Fruit fly (Drosophila melanogaster) whole organism, embryonic: Measurements from ENCODE around the gene CG10383.

Source experiments
- Antp ChIP-seq: fragments of 200-800 bp; sonication (Bioruptor generic); optimal IDR thresholded peaks from 3 replicates; lab custom pipeline; 2016; ENCODE audit warnings: missing biosample characterization, missing genetic modification characterization
- BEAF-32 ChIP-seq: fragments of 200-800 bp; sonication (Bioruptor generic); optimal IDR thresholded peaks from 3 replicates; lab custom pipeline; 2017; ENCODE audit warnings: missing biosample characterization, missing genetic modification characterization, mild to moderate bottlenecking, moderate library complexity, missing genetic modification reagents
- Bdp1 ChIP-seq: fragments of 200-800 bp; sonication (Bioruptor generic); optimal IDR thresholded peaks from 3 replicates; lab custom pipeline; 2016; ENCODE audit warnings: missing biosample characterization, missing genetic modification characterization
- CG10267 ChIP-seq: fragments of 200-800 bp; sonication (Bioruptor generic); optimal IDR thresholded peaks from 2 replicates; lab custom pipeline; 2018; ENCODE audit warnings: missing biosample characterization, mild to moderate bottlenecking, missing genetic modification characterization, moderate library complexity
- CG14667 ChIP-seq: fragments of 200-800 bp; sonication (Bioruptor generic); IDR thresholded peaks from 2 replicates; pipeline ENCODE4 v1.3.6; 2022; ENCODE audit warnings: missing biosample characterization, missing genetic modification characterization
- CG14710 ChIP-seq: fragments of 200-800 bp; sonication (Bioruptor generic); optimal IDR thresholded peaks from 3 replicates; lab custom pipeline; 2019; ENCODE audit warnings: missing biosample characterization, mild to moderate bottlenecking, missing genetic modification characterization, moderate library complexity
- CG1603 ChIP-seq: fragments of 200-800 bp; sonication (Bioruptor generic); optimal IDR thresholded peaks from 2 replicates; lab custom pipeline; 2019; ENCODE audit warnings: missing biosample characterization, mild to moderate bottlenecking, missing genetic modification characterization, moderate library complexity
- CG17361 ChIP-seq: fragments of 200-800 bp; sonication (Bioruptor generic); IDR thresholded peaks from 3 replicates; pipeline ENCODE4 v1.3.6; 2022; ENCODE audit warnings: missing biosample characterization, missing genetic modification characterization
- CG31365 ChIP-seq: fragments of 200-800 bp; sonication (Bioruptor generic); optimal IDR thresholded peaks from 2 replicates; lab custom pipeline; 2018; ENCODE audit warnings: missing biosample characterization, mild to moderate bottlenecking, missing genetic modification characterization
- CG4617 ChIP-seq: fragments of 200-800 bp; sonication (Bioruptor generic); optimal IDR thresholded peaks from 3 replicates; lab custom pipeline; 2016; ENCODE audit warnings: missing biosample characterization, missing genetic modification characterization, borderline replicate concordance
- CG5245 ChIP-seq: fragments of 200-800 bp; sonication (Bioruptor generic); optimal IDR thresholded peaks from 3 replicates; lab custom pipeline; 2016; ENCODE audit warnings: missing biosample characterization, missing genetic modification characterization
- CG6272 ChIP-seq: fragments of 200-800 bp; sonication (Bioruptor generic); IDR thresholded peaks from 2 replicates; pipeline ENCODE4 v1.3.6; 2022; ENCODE audit warnings: missing biosample characterization, missing genetic modification characterization
- CG8290 ChIP-seq, 3 experiments: fragments of 200-800 bp; sonication (Bioruptor generic); optimal IDR thresholded peaks; 2 replicates each; lab custom pipeline; 2016 to 2019; ENCODE audit warnings: missing biosample characterization in 3 of 3, missing genetic modification characterization in 3 of 3, mild to moderate bottlenecking in 2 of 3, moderate library complexity in 1 of 3
- CG9797 ChIP-seq: fragments of 200-800 bp; sonication (Bioruptor generic); optimal IDR thresholded peaks from 3 replicates; lab custom pipeline; 2018; ENCODE audit warnings: missing biosample characterization, mild to moderate bottlenecking, missing genetic modification characterization
- CG9932 ChIP-seq: fragments of 200-800 bp; sonication (Bioruptor generic); IDR thresholded peaks from 2 replicates; pipeline ENCODE4 v1.3.6; 2022; ENCODE audit warnings: missing biosample characterization, missing genetic modification characterization
- Dbx ChIP-seq: fragments of 200-800 bp; sonication (Bioruptor generic); IDR thresholded peaks from 3 replicates; pipeline ENCODE4 v1.3.6; 2022; ENCODE audit warnings: missing biosample characterization, missing genetic modification characterization
- Dll ChIP-seq: fragments of 200-800 bp; sonication (Bioruptor generic); IDR thresholded peaks from 4 replicates; pipeline ENCODE4 v1.3.6; 2022; ENCODE audit warnings: missing biosample characterization, missing genetic modification characterization; ENCODE audit not compliant: partially characterized antibody
- Dp ChIP-seq: fragments of 200-800 bp; sonication (Bioruptor generic); optimal IDR thresholded peaks from 2 replicates; lab custom pipeline; 2018; ENCODE audit warnings: missing biosample characterization, mild to moderate bottlenecking, missing genetic modification characterization, moderate library complexity
- E2f2 ChIP-seq: fragments of 200-800 bp; sonication (Bioruptor generic); IDR thresholded peaks from 2 replicates; pipeline ENCODE4 v1.3.6; 2022; ENCODE audit warnings: missing biosample characterization, missing genetic modification characterization
- Ets97D ChIP-seq: fragments of 200-800 bp; sonication (Bioruptor generic); optimal IDR thresholded peaks from 3 replicates; lab custom pipeline; 2016; ENCODE audit warnings: missing biosample characterization, missing genetic modification characterization
- Fer1 ChIP-seq: fragments of 200-800 bp; sonication (Bioruptor generic); optimal IDR thresholded peaks from 2 replicates; lab custom pipeline; 2017; ENCODE audit warnings: missing biosample characterization, mild to moderate bottlenecking, missing genetic modification characterization
- H15 ChIP-seq: fragments of 200-800 bp; sonication (Bioruptor generic); IDR thresholded peaks from 3 replicates; pipeline ENCODE4 v1.3.6; 2022; ENCODE audit warnings: missing biosample characterization, missing genetic modification characterization
- HmgZ ChIP-seq: fragments of 200-800 bp; sonication (Bioruptor generic); optimal IDR thresholded peaks from 2 replicates; lab custom pipeline; 2018; ENCODE audit warnings: missing biosample characterization, mild to moderate bottlenecking, missing genetic modification characterization
- Lhr ChIP-seq: fragments of 200-800 bp; sonication (Bioruptor generic); optimal IDR thresholded peaks from 3 replicates; lab custom pipeline; 2017; ENCODE audit warnings: mild to moderate bottlenecking, missing biosample characterization, missing genetic modification reagents, missing genetic modification characterization
- MBD-R2 ChIP-seq: fragments of 200-800 bp; sonication (Bioruptor generic); IDR thresholded peaks from 2 replicates; pipeline ENCODE4 v1.3.6; 2022; ENCODE audit warnings: missing biosample characterization, missing genetic modification characterization
- Med ChIP-seq: fragments of 200-800 bp; sonication (Bioruptor generic); peaks from one replicate; lab custom pipeline; 2016; ENCODE audit warnings: missing biosample characterization, missing genetic modification characterization, mild to moderate bottlenecking, inconsistent platforms, moderate library complexity
- Opbp ChIP-seq: fragments of 200-800 bp; sonication (Bioruptor generic); IDR thresholded peaks from 3 replicates; pipeline ENCODE4 v1.3.6; 2022; ENCODE audit warnings: missing biosample characterization, missing genetic modification characterization; ENCODE audit not compliant: partially characterized antibody
- Pdp1 ChIP-seq, 2 experiments: fragments of 200-800 bp; sonication (Bioruptor generic); optimal IDR thresholded peaks; 3 replicates each; lab custom pipeline; 2016; ENCODE audit warnings: missing biosample characterization in 2 of 2, missing genetic modification characterization in 2 of 2, mild to moderate bottlenecking in 1 of 2, moderate library complexity in 1 of 2
- Rfx ChIP-seq: fragments of 200-800 bp; sonication (Bioruptor generic); IDR thresholded peaks from 2 replicates; pipeline ENCODE4 v1.3.6; 2022; ENCODE audit warnings: missing biosample characterization, missing genetic modification characterization
- Spps ChIP-seq: fragments of 200-800 bp; sonication (Bioruptor generic); optimal IDR thresholded peaks from 2 replicates; lab custom pipeline; 2018; ENCODE audit warnings: missing biosample characterization, mild to moderate bottlenecking, missing genetic modification characterization
- Sry-δ ChIP-seq: fragments of 200-800 bp; sonication (Bioruptor generic); optimal IDR thresholded peaks from 2 replicates; lab custom pipeline; 2016; ENCODE audit warnings: missing biosample characterization, missing genetic modification characterization
- ac ChIP-seq: fragments of 200-800 bp; sonication (Bioruptor generic); optimal IDR thresholded peaks from 3 replicates; lab custom pipeline; 2017; ENCODE audit warnings: missing biosample characterization, mild to moderate bottlenecking, missing genetic modification characterization
- amos ChIP-seq: fragments of 200-800 bp; sonication (Bioruptor generic); IDR thresholded peaks from 2 replicates; pipeline ENCODE4 v1.3.6; 2022; ENCODE audit warnings: missing biosample characterization, missing genetic modification characterization; ENCODE audit not compliant: partially characterized antibody
- bigmax ChIP-seq: fragments of 200-800 bp; sonication (Bioruptor generic); optimal IDR thresholded peaks from 2 replicates; lab custom pipeline; 2018; ENCODE audit warnings: missing biosample characterization, mild to moderate bottlenecking, missing genetic modification characterization
- cato ChIP-seq: fragments of 200-800 bp; sonication (Bioruptor generic); optimal IDR thresholded peaks from 2 replicates; lab custom pipeline; 2016; ENCODE audit warnings: missing biosample characterization, missing genetic modification characterization, borderline replicate concordance
- crp ChIP-seq, 2 experiments: fragments of 200-800 bp; sonication (Bioruptor generic); optimal IDR thresholded peaks; 2 replicates in 1 of 2; 3 replicates in 1 of 2; lab custom pipeline; 2017; ENCODE audit warnings: missing biosample characterization in 2 of 2, missing genetic modification characterization in 2 of 2, mild to moderate bottlenecking in 1 of 2, moderate library complexity in 1 of 2
- dmrt99B ChIP-seq: fragments of 200-800 bp; sonication (Bioruptor generic); optimal IDR thresholded peaks from 2 replicates; lab custom pipeline; 2018; ENCODE audit warnings: missing biosample characterization, mild to moderate bottlenecking, missing genetic modification characterization, moderate library complexity
- h ChIP-seq: fragments of >200 bp; optimal IDR thresholded peaks from 2 replicates; lab custom pipeline; 2017
- jigr1 ChIP-seq: fragments of 200-800 bp; sonication (Bioruptor generic); IDR thresholded peaks from 3 replicates; pipeline ENCODE4 v1.3.6; 2022; ENCODE audit warnings: missing biosample characterization, missing genetic modification characterization
- pnt ChIP-seq: fragments of 200-800 bp; sonication (Bioruptor generic); optimal IDR thresholded peaks from 3 replicates; lab custom pipeline; 2016; ENCODE audit warnings: missing biosample characterization, missing genetic modification characterization
- prd ChIP-seq, 3 experiments: fragments of >200 bp in 2 of 3; fragments of 200-800 bp in 1 of 3; sonication (Bioruptor generic) in 1 of 3; optimal IDR thresholded peaks in 2 of 3; IDR thresholded peaks in 1 of 3; 2 replicates in 2 of 3; 3 replicates in 1 of 3; pipeline versions ENCODE4 v1.3.6 to Lab custom; 2017 to 2022; ENCODE audit warnings: missing biosample characterization in 1 of 3, missing genetic modification characterization in 1 of 3
- pzg ChIP-seq: fragments of 200-800 bp; sonication (Bioruptor generic); optimal IDR thresholded peaks from 3 replicates; lab custom pipeline; 2018; ENCODE audit warnings: missing biosample characterization, mild to moderate bottlenecking, missing genetic modification characterization, moderate library complexity
- trem ChIP-seq: fragments of 200-800 bp; optimal IDR thresholded peaks from 3 replicates; lab custom pipeline; 2019; ENCODE audit warnings: missing biosample characterization, mild to moderate bottlenecking, missing genetic modification characterization, moderate library complexity
- zen2 ChIP-seq: fragments of 200-800 bp; sonication (Bioruptor generic); IDR thresholded peaks from 3 replicates; pipeline ENCODE4 v1.3.6; 2022; ENCODE audit warnings: missing biosample characterization, missing genetic modification characterization; ENCODE audit not compliant: partially characterized antibody

The CG10383 gene

dm6 chr2L:18688646-18689296, 6.6 kb downstream of the CG10383 start, which contains the start of gene msl-1 (continued):
- TF ChIP-seq Rfx (peak; percentile 82), Dbx (GFP tag; lab: Robert Waterston, UW) (peak; percentile 68), CG6272 (GFP tag; lab: Robert Waterston, UW) (peak; percentile 75), bigmax (GFP tag; lab: Kevin White, UChicago) (no peak), Pdp1 (GFP tag; optimal IDR thresholded peaks at IDR 0.05; lab: Kevin White, UChicago) (peak; percentile 33 to 74), CG14667 (GFP tag; lab: Robert Waterston, UW) (0 out of 2 replicates have a peak, but pooled peaks have one; percentile 10), zen2 (GFP tag; lab: Robert Waterston, UW) (peak; percentile 95), pzg (GFP tag; lab: Kevin White, UChicago) (peak; percentile 81), Dll (GFP tag; lab: Robert Waterston, UW) (peak; percentile 84), CG8290 (GFP tag; optimal IDR thresholded peaks at IDR 0.05; lab: Kevin White, UChicago) (no peak), CG8290 (tag; optimal IDR thresholded peaks at IDR 0.05; lab: Kevin White, UChicago) (peak in 1 of 2 experiments; percentile 49), Antp (GFP tag; lab: Kevin White, UChicago) (peak; percentile 47), E2f2 (GFP tag; lab: Robert Waterston, UW) (peak; percentile 44; the same call in 1 of the 2 replicates), trem (tag; lab: Kevin White, UChicago) (peak; percentile 88), Sry-δ (peak; percentile 92), pnt (GFP tag; lab: Kevin White, UChicago) (peak; percentile 4), CG4617 (peak; percentile 65), CG5245 (GFP tag; lab: Kevin White, UChicago) (no peak)

DNA sequence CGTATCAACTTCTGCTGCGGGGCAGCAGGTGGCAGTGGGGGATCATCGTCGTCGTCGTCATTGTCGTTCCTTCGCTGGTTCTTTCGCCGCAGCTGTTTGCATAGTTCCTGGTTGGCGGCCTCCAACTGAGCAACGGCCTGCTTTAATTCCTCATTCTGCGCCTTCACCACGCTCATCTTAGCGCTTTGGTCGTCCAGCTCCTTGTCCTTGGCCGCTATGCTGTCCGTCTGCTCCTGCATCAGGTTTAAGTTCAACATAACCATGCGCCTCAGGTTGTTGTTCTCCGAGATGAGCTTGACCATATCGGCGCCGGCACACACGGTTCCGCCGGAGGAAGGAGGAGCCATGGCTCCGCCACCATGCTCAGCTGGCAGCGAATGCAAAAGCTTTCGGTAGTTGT, 7.6 kb downstream of the CG10383 start:
- TF ChIP-seq dmrt99B (no peak), CG31365 (no peak), prd (optimal IDR thresholded peaks at IDR 0.05; lab: Kevin White, UChicago) (no peak), prd (GFP tag; IDR thresholded peaks at IDR 0.05; lab: Robert Waterston, UW) (0 out of 3 replicates have a peak, but pooled peaks have one; percentile 5), Opbp (GFP tag; lab: Robert Waterston, UW) (0 out of 3 replicates have a peak, but pooled peaks have one; percentile 11), Med (GFP tag; lab: Kevin White, UChicago) (peak; percentile 20)

- peak; percentile 60 for TF ChIP-seq CG9797
- TF ChIP-seq H15 (GFP tag; lab: Robert Waterston, UW) = no peak
- peak; percentile 24 for TF ChIP-seq Fer1 (GFP tag; lab: Kevin White, UChicago)
- TF ChIP-seq CG9932 (GFP tag; lab: Robert Waterston, UW) = 0 out of 2 replicates have a peak, but pooled peaks have one; percentile 8
- TF ChIP-seq CG14710 = peak; percentile 28
- TF ChIP-seq jigr1 (GFP tag; lab: Robert Waterston, UW) = no peak
- peak; percentile 44 for TF ChIP-seq Lhr
- TF ChIP-seq Ets97D (GFP tag; lab: Kevin White, UChicago) = peak; percentile 55
- 0 out of 2 replicates have a peak, but pooled peaks have one; percentile 29 for TF ChIP-seq Rfx
- no peak for TF ChIP-seq ac
- TF ChIP-seq CG17361 = no peak
- no peak for TF ChIP-seq Spps (tag; lab: Kevin White, UChicago)
- TF ChIP-seq crp (GFP tag; optimal IDR thresholded peaks at IDR 0.05; lab: Kevin White, UChicago) = peak in 1 of 2 experiments; percentile 78
- TF ChIP-seq E2f2 (GFP tag; lab: Robert Waterston, UW) = peak; percentile 93
- peak; percentile 55 for TF ChIP-seq Med (GFP tag; lab: Kevin White, UChicago)
- peak; percentile 2 for TF ChIP-seq Bdp1 (GFP tag; lab: Kevin White, UChicago)
- no peak for TF ChIP-seq h (lab: Kevin White, UChicago)
- no peak for TF ChIP-seq cato (GFP tag; lab: Kevin White, UChicago)
- TF ChIP-seq Dp (GFP tag; lab: Kevin White, UChicago) = peak; percentile 91
- TF ChIP-seq BEAF-32 = peak; percentile 23
- peak; percentile 32; the same call in 1 of the 2 replicates for TF ChIP-seq amos
- peak; percentile 82 for TF ChIP-seq MBD-R2 (GFP tag; lab: Robert Waterston, UW)
- TF ChIP-seq CG4617 = peak; percentile 53
- peak; percentile 38 for TF ChIP-seq HmgZ (tag; lab: Kevin White, UChicago)
- peak; percentile 94 for TF ChIP-seq CG10267
- TF ChIP-seq CG1603 = peak; percentile 53
- TF ChIP-seq pzg (GFP tag; lab: Kevin White, UChicago) = peak; percentile 78
Measured at dm6 chr2L:18681903-18682302, 13.5 kb downstream of the CG10383 start, which contains the start of gene tos. tos (minus strand) TSS chr2L:18682075.
